Worm (Caenorhabditis elegans): ENCODE results near the gene sra-11.

DNA sequence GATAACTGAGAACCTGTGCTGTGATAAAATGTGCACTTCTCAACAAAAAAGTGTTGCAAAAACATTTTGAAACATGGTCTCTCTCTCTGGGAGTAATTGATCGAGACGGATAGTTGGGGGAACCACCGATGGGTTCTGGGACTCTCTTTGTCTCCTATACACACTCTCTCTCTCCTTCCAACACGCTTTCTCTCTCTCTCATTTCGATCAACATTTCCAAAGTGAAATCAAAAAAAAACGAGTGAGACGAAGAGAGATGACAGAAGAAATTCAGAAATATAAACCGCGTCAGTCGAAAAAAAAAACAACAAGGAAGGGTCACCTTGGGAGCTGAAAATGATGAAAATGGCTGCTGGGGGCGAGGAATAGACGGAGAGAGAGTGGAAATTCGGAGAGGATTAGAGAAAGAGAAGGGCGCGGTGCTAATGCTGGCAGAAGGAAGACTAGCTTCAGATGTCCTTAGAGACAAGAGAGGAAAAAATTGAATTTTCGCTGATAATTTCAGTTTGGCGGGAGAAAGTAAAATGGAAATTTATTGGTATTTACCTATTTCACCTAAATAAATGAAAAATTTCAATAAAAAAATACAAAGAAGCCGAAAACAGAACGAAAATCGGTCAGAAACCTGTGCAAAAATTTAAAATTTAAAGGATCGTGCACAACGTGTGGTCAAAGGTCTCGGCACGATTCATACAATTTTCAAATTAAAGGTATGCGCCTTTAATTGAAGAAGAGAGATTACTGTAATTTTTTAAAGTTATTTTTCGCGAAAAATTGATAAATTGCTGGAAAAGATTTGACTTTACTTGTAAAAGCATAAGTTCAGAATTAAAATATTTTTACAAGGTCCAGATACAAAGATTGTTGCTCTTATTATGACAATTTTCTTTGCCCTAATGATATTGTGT lies 47.1 kb downstream of the sra-11 start:
- no peak for TF ChIP-seq W03F9.2 (tag; optimal IDR thresholded peaks at IDR 0.05)
- TF ChIP-seq dao-5 (tag; optimal IDR thresholded peaks at IDR 0.05), result no peak
- no peak for TF ChIP-seq him-1 (tag; optimal IDR thresholded peaks at IDR 0.05)

All from whole organism, L4/young adult.